Fruit fly (Drosophila melanogaster): Measurements from ENCODE around the gene CG14408.

DNA sequence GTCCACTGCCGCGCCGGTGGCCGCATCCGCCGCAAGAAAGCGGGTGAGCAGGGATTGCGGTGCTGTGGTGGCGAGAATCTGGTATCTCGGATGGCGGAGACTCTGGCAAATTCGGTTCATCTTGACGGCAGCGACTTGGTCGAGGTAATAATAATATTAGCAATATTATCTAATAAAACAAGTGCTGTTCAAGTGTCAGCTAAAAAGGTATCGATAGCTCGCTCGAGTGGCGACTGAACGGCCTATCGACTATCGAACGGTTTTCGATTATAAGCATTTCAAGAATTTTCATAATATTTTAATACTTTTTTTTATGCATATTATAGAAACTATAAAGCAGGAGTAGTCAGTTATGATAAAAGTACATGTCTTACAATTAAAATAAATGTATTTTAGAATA, 6.2 kb upstream of the CG14408 start, which contains the start of gene Grx5:
- TF ChIP-seq usp (GFP tag; optimal IDR thresholded peaks at IDR 0.05) (no peak), pan (optimal IDR thresholded peaks at IDR 0.05) (no peak), Myc (optimal IDR thresholded peaks at IDR 0.05) (no peak), psq (GFP tag; optimal IDR thresholded peaks at IDR 0.05) (no peak), Hr83 (GFP tag; optimal IDR thresholded peaks at IDR 0.05; ENCODE audit: poor library complexity, severe bottlenecking) (no peak), OdsH (GFP tag; optimal IDR thresholded peaks at IDR 0.05) (no peak), h (GFP tag; optimal IDR thresholded peaks at IDR 0.05) (no peak), rgr (GFP tag; optimal IDR thresholded peaks at IDR 0.05) (no peak), Hnf4 (GFP tag; optimal IDR thresholded peaks at IDR 0.05) (no peak), brk (GFP tag; optimal IDR thresholded peaks at IDR 0.05) (no peak), Hr78 (GFP tag; optimal IDR thresholded peaks at IDR 0.05) (no peak), Dif (GFP tag; optimal IDR thresholded peaks at IDR 0.05; ENCODE audit: partially characterized antibody) (no peak)

All from whole organism, wandering third instar larva.